Worm (Caenorhabditis elegans) whole organism, mixed stage, embryonic: ENCODE measurements around the gene T28F3.8.

ENCODE experiments used
- lsy-2 ChIP-seq: fragments of 150-350 bp; optimal IDR thresholded peaks from 2 replicates; lab custom pipeline; 2014; ENCODE audit warnings: missing biosample characterization, missing genetic modification characterization
- nhr-237 ChIP-seq: fragments of 150-350 bp; optimal IDR thresholded peaks from 2 replicates; lab custom pipeline; 2014; ENCODE audit warnings: missing biosample characterization, missing genetic modification characterization
- nhr-76 ChIP-seq: sonication (generic microtip); optimal IDR thresholded peaks from 2 replicates; lab custom pipeline; 2017; ENCODE audit warnings: missing biosample characterization, missing genetic modification characterization
- snpc-4 ChIP-seq: fragments of 150-350 bp; optimal IDR thresholded peaks from 2 replicates; lab custom pipeline; 2014; ENCODE audit warnings: missing biosample characterization, missing genetic modification characterization
- unc-39 ChIP-seq: fragments of 150-350 bp; optimal IDR thresholded peaks from 2 replicates; lab custom pipeline; 2014; ENCODE audit warnings: missing biosample characterization, missing genetic modification characterization
- unc-62 ChIP-seq: fragments of 150-350 bp; optimal IDR thresholded peaks from 2 replicates; lab custom pipeline; 2014; ENCODE audit warnings: missing biosample characterization, missing genetic modification reagents, missing genetic modification characterization

ce11 chrIV:17287908-17288675 is 19.0 kb downstream of the T28F3.8 start, which contains the start of gene zipt-7.1:
- no peak for TF ChIP-seq nhr-237
- no peak for TF ChIP-seq snpc-4 (tag; lab: Kevin White, UChicago)
- TF ChIP-seq unc-62: no peak
- TF ChIP-seq lsy-2: no peak
- TF ChIP-seq unc-39 (tag; lab: Kevin White, UChicago): no peak
- no peak for TF ChIP-seq nhr-76 (tag; lab: Kevin White, UChicago)
